Worm (Caenorhabditis elegans) whole organism, midembryonic: ENCODE data around the gene str-260.

Source experiments
- T22C8.4 ChIP-seq: fragments of 200-800 bp; sonication (Bioruptor generic); IDR thresholded peaks from 2 replicates; pipeline ENCODE4 v1.3.6; 2022; ENCODE audit warnings: missing genetic modification characterization, missing compliant biosample characterization
- cog-1 ChIP-seq: sonication (generic microtip); optimal IDR thresholded peaks from 2 replicates; lab custom pipeline; 2016; ENCODE audit warnings: missing genetic modification characterization, missing compliant biosample characterization
- flt-1 ChIP-seq: fragments of 200-800 bp; sonication (Bioruptor generic); IDR thresholded peaks from 2 replicates; pipeline ENCODE4 v1.3.6; 2022; ENCODE audit warnings: missing genetic modification characterization, missing compliant biosample characterization
- klf-2 ChIP-seq: fragments of 200-800 bp; sonication (Bioruptor generic); conservative IDR thresholded peaks from 2 replicates; pipeline ENCODE4 v1.3.6; 2022; ENCODE audit warnings: missing genetic modification reagents, missing genetic modification characterization, missing compliant biosample characterization
- med-1 ChIP-seq: sonication (generic microtip); optimal IDR thresholded peaks from 2 replicates; lab custom pipeline; 2017; ENCODE audit warnings: missing genetic modification characterization, mild to moderate bottlenecking, missing compliant biosample characterization, antibody characterized with exemption, missing genetic modification reagents; ENCODE audit not compliant: insufficient read depth
- ref-1 ChIP-seq: fragments of 200-800 bp; sonication (Bioruptor generic); conservative IDR thresholded peaks from 2 replicates; pipeline ENCODE4 v1.3.6; 2022; ENCODE audit warnings: missing genetic modification reagents, missing genetic modification characterization, missing compliant biosample characterization
- tab-1 ChIP-seq: fragments of 200-800 bp; sonication (Bioruptor generic); IDR thresholded peaks from 2 replicates; pipeline ENCODE4 v1.3.6; 2022; ENCODE audit warnings: missing genetic modification characterization, missing compliant biosample characterization
- ztf-23 ChIP-seq: fragments of 200-800 bp; sonication (Bioruptor generic); IDR thresholded peaks from 2 replicates; pipeline ENCODE4 v1.3.6; 2022; ENCODE audit warnings: missing genetic modification reagents, missing genetic modification characterization, missing compliant biosample characterization
- ztf-29 ChIP-seq: fragments of 200-800 bp; sonication (Bioruptor generic); IDR thresholded peaks from 2 replicates; pipeline ENCODE4 v1.3.6; 2022; ENCODE audit warnings: missing genetic modification reagents, missing genetic modification characterization, missing compliant biosample characterization

The str-260 gene

ce11 chrV:3579795-3580194 lies 52.8 kb downstream of the str-260 start:
- TF ChIP-seq ref-1 (GFP tag; lab: Robert Waterston, UW) (no peak), klf-2 (no peak), T22C8.4 (no peak), cog-1 (no peak), ztf-29 (GFP tag; lab: Robert Waterston, UW) (no peak), ztf-23 (no peak), tab-1 (GFP tag; lab: Robert Waterston, UW) (no peak), med-1 (GFP tag; lab: Kevin White, UChicago) (no peak), flt-1 (no peak)
